Worm (Caenorhabditis elegans) whole organism, late embryonic: ENCODE measurements around the gene Y38F1A.8.
A peak's percentile ranks its signal among the peaks of the same experiment; 100 is the strongest.

ENCODE experiments used
- ceh-14 ChIP-seq: sonication (generic microtip); optimal IDR thresholded peaks from 2 replicates; lab custom pipeline; 2016; ENCODE audit warnings: missing genotype, missing genetic modification characterization, missing compliant biosample characterization
- elt-4 ChIP-seq: sonication (generic microtip); optimal IDR thresholded peaks from 2 replicates; lab custom pipeline; 2016; ENCODE audit warnings: missing genetic modification characterization, missing compliant biosample characterization
- ets-4 ChIP-seq: sonication (generic microtip); optimal IDR thresholded peaks from 2 replicates; lab custom pipeline; 2016; ENCODE audit warnings: missing genetic modification characterization, missing compliant biosample characterization
- lin-11 ChIP-seq: fragments of 200-800 bp; sonication (Bioruptor generic); optimal IDR thresholded peaks from 2 replicates; lab custom pipeline; 2018; ENCODE audit warnings: mild to moderate bottlenecking, missing genetic modification characterization, missing compliant biosample characterization
- nhr-11 ChIP-seq: fragments of 150-350 bp; optimal IDR thresholded peaks from 2 replicates; lab custom pipeline; 2014; ENCODE audit warnings: missing biosample characterization, missing genetic modification characterization
- pat-9 ChIP-seq: fragments of 200-800 bp; sonication (Bioruptor generic); optimal IDR thresholded peaks from 2 replicates; lab custom pipeline; 2018; ENCODE audit warnings: mild to moderate bottlenecking, missing genetic modification characterization, moderate library complexity, missing compliant biosample characterization
- pax-1 ChIP-seq: fragments of 150-350 bp; optimal IDR thresholded peaks from 2 replicates; lab custom pipeline; 2014; ENCODE audit warnings: missing biosample characterization, missing genetic modification characterization
- pqm-1 ChIP-seq: sonication (generic microtip); optimal IDR thresholded peaks from 2 replicates; lab custom pipeline; 2016; ENCODE audit warnings: missing genetic modification characterization, missing compliant biosample characterization
- sdc-2 ChIP-seq: sonication (generic microtip); optimal IDR thresholded peaks from 2 replicates; lab custom pipeline; 2016; ENCODE audit warnings: missing genotype, missing genetic modification characterization, missing compliant biosample characterization
- tbx-2 ChIP-seq: sonication (generic microtip); optimal IDR thresholded peaks from 2 replicates; lab custom pipeline; 2016; ENCODE audit warnings: missing genetic modification characterization, missing compliant biosample characterization
- ztf-16 ChIP-seq: sonication (generic microtip); optimal IDR thresholded peaks from 2 replicates; lab custom pipeline; 2017; ENCODE audit warnings: missing genetic modification characterization, missing compliant biosample characterization

DNA sequence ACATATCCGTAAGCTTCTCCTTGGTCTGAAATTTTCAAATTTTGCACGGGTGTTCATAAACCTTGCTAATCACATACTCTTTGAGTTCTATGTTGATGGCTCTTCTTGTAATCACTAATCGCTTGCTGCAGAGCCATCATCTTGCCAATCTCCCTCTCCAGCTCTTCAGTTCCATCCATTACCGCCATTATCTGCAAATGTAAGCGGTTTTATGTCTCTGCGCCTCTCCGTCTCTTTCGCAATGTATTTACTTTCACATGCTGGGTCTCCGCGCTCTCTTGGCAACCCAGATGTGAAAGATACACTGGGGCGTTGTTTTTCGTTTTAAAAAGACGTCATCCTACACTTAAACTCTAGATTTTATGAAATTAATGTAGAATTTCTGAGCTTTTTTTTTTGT is 47.4 kb downstream of the Y38F1A.8 start:
- TF ChIP-seq pqm-1 = no peak
- TF ChIP-seq tbx-2 (tag; lab: Kevin White, UChicago) = peak; percentile 35
- TF ChIP-seq ztf-16 (tag; lab: Kevin White, UChicago) = no peak
- TF ChIP-seq elt-4 (tag; lab: Kevin White, UChicago) = no peak
- TF ChIP-seq ets-4 (tag; lab: Kevin White, UChicago) = no peak
- TF ChIP-seq ceh-14 (tag; lab: Kevin White, UChicago) = no peak
- TF ChIP-seq pat-9 (tag; lab: Kevin White, UChicago) = no peak
- no peak for TF ChIP-seq lin-11 (tag; lab: Kevin White, UChicago)
- no peak for TF ChIP-seq nhr-11
- no peak for TF ChIP-seq pax-1
- TF ChIP-seq sdc-2 (tag; lab: Kevin White, UChicago) = no peak
